Worm (Caenorhabditis elegans): ENCODE measurements around the gene K07D4.2.

Gene K07D4.2

ce11 chrII:4045396-4045795 is at the start of gene K07D4.2:
K07D4.2 (minus strand) TSS chrII:4045496.
- TF ChIP-seq B0310.2 (tag; optimal IDR thresholded peaks at IDR 0.05): no peak
- TF ChIP-seq scrt-1 (GFP tag; IDR thresholded peaks at IDR 0.05): no peak
- TF ChIP-seq ceh-36 (tag; optimal IDR thresholded peaks at IDR 0.05): no peak
- TF ChIP-seq tbx-11 (GFP tag; IDR thresholded peaks at IDR 0.05): no peak
- TF ChIP-seq tbx-37 (GFP tag; conservative IDR thresholded peaks at IDR 0.05): no peak
- no peak for TF ChIP-seq sea-1 (GFP tag; conservative IDR thresholded peaks at IDR 0.05)

- TF ChIP-seq sea-1 (GFP tag; conservative IDR thresholded peaks at IDR 0.05) (0 out of 2 replicates have a peak, but pooled peaks have one; percentile 51), hnd-1 (tag; optimal IDR thresholded peaks at IDR 0.05) (no peak)
Observed at ce11 chrII:4094030-4094846, 48.9 kb upstream of the K07D4.2 start.

- TF ChIP-seq ets-7 (tag; optimal IDR thresholded peaks at IDR 0.05) (no peak), sea-1 (GFP tag; conservative IDR thresholded peaks at IDR 0.05) (no peak), tbx-37 (GFP tag; conservative IDR thresholded peaks at IDR 0.05) (no peak), ceh-13 (GFP tag; optimal IDR thresholded peaks at IDR 0.05) (no peak)
Observed at ce11 chrII:4092502-4092901, 47.2 kb upstream of the K07D4.2 start.

- no peak for TF ChIP-seq sea-1 (GFP tag; conservative IDR thresholded peaks at IDR 0.05)
- TF ChIP-seq B0310.2 (tag; optimal IDR thresholded peaks at IDR 0.05): no peak
- TF ChIP-seq tbx-11 (GFP tag; IDR thresholded peaks at IDR 0.05): no peak
- no peak for TF ChIP-seq tbx-37 (GFP tag; conservative IDR thresholded peaks at IDR 0.05)
- no peak for TF ChIP-seq hmbx-1 (tag; optimal IDR thresholded peaks at IDR 0.05)
- TF ChIP-seq flt-1 (GFP tag; IDR thresholded peaks at IDR 0.05): no peak
- no peak for TF ChIP-seq ceh-13 (GFP tag; optimal IDR thresholded peaks at IDR 0.05)
- TF ChIP-seq hnd-1 (tag; optimal IDR thresholded peaks at IDR 0.05): no peak
Observed at ce11 chrII:4091828-4092227, 46.5 kb upstream of the K07D4.2 start, which contains the start of gene R11F4.1. R11F4.1 (plus strand) TSS chrII:4091930.

- TF ChIP-seq hmbx-1 (tag; optimal IDR thresholded peaks at IDR 0.05) (no peak), B0310.2 (tag; optimal IDR thresholded peaks at IDR 0.05) (no peak), aly-1 (tag; optimal IDR thresholded peaks at IDR 0.05) (no peak), tra-4 (tag; optimal IDR thresholded peaks at IDR 0.05) (no peak), ceh-36 (tag; optimal IDR thresholded peaks at IDR 0.05) (no peak), F13C5.2 (tag; optimal IDR thresholded peaks at IDR 0.05) (no peak), tbx-11 (GFP tag; IDR thresholded peaks at IDR 0.05) (no peak), ama-1 (optimal IDR thresholded peaks at IDR 0.05) (no peak), pes-1 (GFP tag; IDR thresholded peaks at IDR 0.05) (no peak), hnd-1 (tag; optimal IDR thresholded peaks at IDR 0.05) (no peak), flt-1 (GFP tag; IDR thresholded peaks at IDR 0.05) (no peak), tbx-37 (GFP tag; conservative IDR thresholded peaks at IDR 0.05) (no peak), sea-1 (GFP tag; conservative IDR thresholded peaks at IDR 0.05) (no peak), ceh-13 (GFP tag; optimal IDR thresholded peaks at IDR 0.05) (no peak), scrt-1 (GFP tag; IDR thresholded peaks at IDR 0.05) (no peak), hmg-4 (GFP tag; optimal IDR thresholded peaks at IDR 0.05) (no peak), ets-7 (tag; optimal IDR thresholded peaks at IDR 0.05) (no peak)
Observed at ce11 chrII:4090790-4091189, 45.5 kb upstream of the K07D4.2 start.

DNA sequence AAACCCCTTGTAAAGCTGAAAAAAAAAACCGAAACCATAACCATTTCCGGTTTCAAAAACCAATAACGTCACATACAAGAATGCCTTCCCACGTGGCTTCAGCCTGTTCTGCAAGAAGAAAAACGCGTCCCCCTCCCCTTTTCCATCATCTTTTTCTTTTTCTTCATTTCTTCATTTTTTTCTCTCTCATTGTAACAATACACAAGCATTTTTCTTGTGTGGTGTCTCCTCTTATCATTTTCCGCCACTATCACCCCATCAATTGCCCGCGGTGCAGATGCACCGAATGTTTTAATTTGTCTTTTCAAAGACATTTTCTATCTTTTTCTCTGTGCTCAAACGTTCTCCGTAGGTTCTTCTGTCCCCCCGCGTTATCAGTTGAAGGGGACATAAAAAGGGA is 43.9 kb upstream of the K07D4.2 start:
- TF ChIP-seq ets-7 (tag; optimal IDR thresholded peaks at IDR 0.05) (no peak), F13C5.2 (tag; optimal IDR thresholded peaks at IDR 0.05) (no peak), hmg-4 (GFP tag; optimal IDR thresholded peaks at IDR 0.05) (no peak), tra-4 (tag; optimal IDR thresholded peaks at IDR 0.05) (no peak), hnd-1 (tag; optimal IDR thresholded peaks at IDR 0.05) (no peak), flt-1 (GFP tag; IDR thresholded peaks at IDR 0.05) (no peak), sea-1 (GFP tag; conservative IDR thresholded peaks at IDR 0.05) (no peak), pes-1 (GFP tag; IDR thresholded peaks at IDR 0.05) (no peak), hmbx-1 (tag; optimal IDR thresholded peaks at IDR 0.05) (no peak), aly-1 (tag; optimal IDR thresholded peaks at IDR 0.05) (no peak), ama-1 (optimal IDR thresholded peaks at IDR 0.05) (no peak), ceh-36 (tag; optimal IDR thresholded peaks at IDR 0.05) (no peak), tbx-37 (GFP tag; conservative IDR thresholded peaks at IDR 0.05) (no peak), scrt-1 (GFP tag; IDR thresholded peaks at IDR 0.05) (no peak), tbx-11 (GFP tag; IDR thresholded peaks at IDR 0.05) (no peak), B0310.2 (tag; optimal IDR thresholded peaks at IDR 0.05) (no peak), ceh-13 (GFP tag; optimal IDR thresholded peaks at IDR 0.05) (no peak)

- TF ChIP-seq hmg-4 (GFP tag; optimal IDR thresholded peaks at IDR 0.05): no peak
- TF ChIP-seq tbx-37 (GFP tag; conservative IDR thresholded peaks at IDR 0.05): no peak
- TF ChIP-seq B0310.2 (tag; optimal IDR thresholded peaks at IDR 0.05): no peak
- no peak for TF ChIP-seq ceh-13 (GFP tag; optimal IDR thresholded peaks at IDR 0.05)
- TF ChIP-seq hnd-1 (tag; optimal IDR thresholded peaks at IDR 0.05): no peak
- TF ChIP-seq hmbx-1 (tag; optimal IDR thresholded peaks at IDR 0.05): no peak
- TF ChIP-seq sea-1 (GFP tag; conservative IDR thresholded peaks at IDR 0.05): no peak
- TF ChIP-seq aly-1 (tag; optimal IDR thresholded peaks at IDR 0.05): no peak
Observed at ce11 chrII:4085601-4086000, 40.3 kb upstream of the K07D4.2 start.

ce11 chrII:4082754-4083153 is 37.5 kb upstream of the K07D4.2 start, which contains the start of gene R11F4.2:
R11F4.2 (plus strand) TSS chrII:4083054.
- no peak for TF ChIP-seq aly-1 (tag; optimal IDR thresholded peaks at IDR 0.05)
- no peak for TF ChIP-seq flt-1 (GFP tag; IDR thresholded peaks at IDR 0.05)
- no peak for TF ChIP-seq pes-1 (GFP tag; IDR thresholded peaks at IDR 0.05)
- TF ChIP-seq hmg-4 (GFP tag; optimal IDR thresholded peaks at IDR 0.05): no peak
- TF ChIP-seq hmbx-1 (tag; optimal IDR thresholded peaks at IDR 0.05): no peak
- no peak for TF ChIP-seq tbx-11 (GFP tag; IDR thresholded peaks at IDR 0.05)
